Fruit fly (Drosophila melanogaster) whole organism, prepupa: ENCODE results near the gene opa.

Experiments
- CG11294 ChIP-seq: fragments of 200-800 bp; sonication (Bioruptor generic); IDR thresholded peaks from 2 replicates; pipeline ENCODE4 v1.3.6; 2022; ENCODE audit warnings: missing biosample characterization, missing genetic modification characterization
- CG15336 ChIP-seq: fragments of 200-800 bp; sonication (Bioruptor generic); IDR thresholded peaks from 2 replicates; pipeline ENCODE4 v1.3.6; 2022; ENCODE audit warnings: missing biosample characterization, missing genetic modification characterization
- CG1621 ChIP-seq: fragments of 200-800 bp; sonication (Bioruptor generic); optimal IDR thresholded peaks from 3 replicates; lab custom pipeline; 2018; ENCODE audit warnings: missing biosample characterization, mild to moderate bottlenecking, missing genetic modification characterization
- CG16779 ChIP-seq: fragments of 200-800 bp; sonication (Bioruptor generic); optimal IDR thresholded peaks from 3 replicates; lab custom pipeline; 2017; ENCODE audit warnings: missing biosample characterization, mild to moderate bottlenecking, missing genetic modification characterization
- CG3032 ChIP-seq: fragments of 200-800 bp; optimal IDR thresholded peaks from 2 replicates; lab custom pipeline; 2019; ENCODE audit warnings: missing biosample characterization, mild to moderate bottlenecking, missing genetic modification characterization, moderate library complexity
- CG34406 ChIP-seq: fragments of 200-800 bp; sonication (Bioruptor generic); optimal IDR thresholded peaks from 3 replicates; lab custom pipeline; 2016; ENCODE audit warnings: missing biosample characterization, missing genetic modification characterization
- CG3919 ChIP-seq: fragments of 200-800 bp; sonication (Bioruptor generic); optimal IDR thresholded peaks from 3 replicates; lab custom pipeline; 2016; ENCODE audit warnings: missing biosample characterization, missing genetic modification characterization
- CG4318 ChIP-seq: fragments of 200-800 bp; sonication (Bioruptor generic); optimal IDR thresholded peaks from 3 replicates; lab custom pipeline; 2017; ENCODE audit warnings: missing biosample characterization, mild to moderate bottlenecking, missing genetic modification characterization
- CG6163 ChIP-seq: fragments of 200-800 bp; sonication (Bioruptor generic); IDR thresholded peaks from 3 replicates; pipeline ENCODE4 v1.3.6; 2022; ENCODE audit warnings: missing biosample characterization, missing genetic modification characterization
- CG6792 ChIP-seq: fragments of 200-800 bp; sonication (Bioruptor generic); optimal IDR thresholded peaks from 3 replicates; lab custom pipeline; 2016; ENCODE audit warnings: missing biosample characterization, missing genetic modification characterization
- CG6854 ChIP-seq: fragments of 200-800 bp; sonication (Bioruptor generic); optimal IDR thresholded peaks from 2 replicates; lab custom pipeline; 2017; ENCODE audit warnings: missing biosample characterization, mild to moderate bottlenecking, missing genetic modification characterization
- CG7368 ChIP-seq: fragments of 200-800 bp; sonication (Bioruptor generic); optimal IDR thresholded peaks from 3 replicates; lab custom pipeline; 2016; ENCODE audit warnings: missing biosample characterization, missing genetic modification characterization
- CG9139 ChIP-seq: fragments of 200-800 bp; sonication (Bioruptor generic); optimal IDR thresholded peaks from 3 replicates; lab custom pipeline; 2017; ENCODE audit warnings: missing biosample characterization, mild to moderate bottlenecking, missing genetic modification characterization
- Eip75B ChIP-seq: fragments of 200-800 bp; sonication (Bioruptor generic); optimal IDR thresholded peaks from 3 replicates; lab custom pipeline; 2016; ENCODE audit warnings: missing biosample characterization, missing genetic modification characterization
- Eip93F ChIP-seq: fragments of 200-800 bp; sonication (Bioruptor generic); optimal IDR thresholded peaks from 2 replicates; lab custom pipeline; 2016; ENCODE audit warnings: missing biosample characterization, mild to moderate bottlenecking, missing genetic modification characterization
- Ets21C ChIP-seq: fragments of 200-800 bp; sonication (Bioruptor generic); optimal IDR thresholded peaks from 3 replicates; lab custom pipeline; 2016; ENCODE audit warnings: missing biosample characterization, missing genetic modification characterization
- Ets96B ChIP-seq: fragments of 200-800 bp; optimal IDR thresholded peaks from 2 replicates; lab custom pipeline; 2019; ENCODE audit warnings: missing biosample characterization, mild to moderate bottlenecking, missing genetic modification characterization, moderate library complexity
- Gug ChIP-seq: fragments of 200-800 bp; sonication (Bioruptor generic); IDR thresholded peaks from 2 replicates; pipeline ENCODE4 v1.3.6; 2022; ENCODE audit warnings: missing biosample characterization, missing genetic modification characterization
- Hr39 ChIP-seq: fragments of 200-800 bp; sonication (Bioruptor generic); optimal IDR thresholded peaks from 2 replicates; lab custom pipeline; 2016; ENCODE audit warnings: missing biosample characterization, missing genetic modification characterization
- Hr4 ChIP-seq: fragments of 200-800 bp; sonication (Bioruptor generic); optimal IDR thresholded peaks from 3 replicates; lab custom pipeline; 2016; ENCODE audit warnings: missing biosample characterization, missing genetic modification characterization
- Met ChIP-seq: fragments of 200-800 bp; sonication (Bioruptor generic); optimal IDR thresholded peaks from 3 replicates; lab custom pipeline; 2016; ENCODE audit warnings: missing biosample characterization, missing genetic modification characterization
- Sox14 ChIP-seq: fragments of 200-800 bp; sonication (Bioruptor generic); optimal IDR thresholded peaks from 3 replicates; lab custom pipeline; 2016; ENCODE audit warnings: missing biosample characterization, missing genetic modification characterization
- Sox15 ChIP-seq: fragments of 200-800 bp; sonication (Bioruptor generic); optimal IDR thresholded peaks from 3 replicates; lab custom pipeline; 2016; ENCODE audit warnings: missing biosample characterization, missing genetic modification characterization
- achi ChIP-seq: fragments of 200-800 bp; sonication (Bioruptor generic); optimal IDR thresholded peaks from 3 replicates; lab custom pipeline; 2016; ENCODE audit warnings: missing biosample characterization, missing genetic modification characterization
- dac ChIP-seq: fragments of 200-800 bp; sonication (Bioruptor generic); optimal IDR thresholded peaks from 2 replicates; lab custom pipeline; 2017; ENCODE audit warnings: missing biosample characterization, mild to moderate bottlenecking, missing genetic modification characterization
- esn ChIP-seq: fragments of 200-800 bp; sonication (Bioruptor generic); optimal IDR thresholded peaks from 2 replicates; lab custom pipeline; 2016; ENCODE audit warnings: missing biosample characterization, mild to moderate bottlenecking, missing genetic modification characterization, moderate library complexity
- fd85E ChIP-seq: fragments of 200-800 bp; sonication (Bioruptor generic); optimal IDR thresholded peaks from 3 replicates; lab custom pipeline; 2016; ENCODE audit warnings: missing biosample characterization, missing genetic modification characterization
- fkh ChIP-seq: fragments of 200-800 bp; sonication (Bioruptor generic); optimal IDR thresholded peaks from 3 replicates; lab custom pipeline; 2017; ENCODE audit warnings: missing biosample characterization, mild to moderate bottlenecking, missing genetic modification characterization, moderate library complexity
- net ChIP-seq: fragments of 200-800 bp; sonication (Bioruptor generic); optimal IDR thresholded peaks from 3 replicates; lab custom pipeline; 2016; ENCODE audit warnings: missing biosample characterization, missing genetic modification characterization
- salr ChIP-seq, 2 experiments: fragments of 200-800 bp; sonication (Bioruptor generic); optimal IDR thresholded peaks; 3 replicates each; lab custom pipeline; 2016 to 2018; ENCODE audit warnings: missing biosample characterization in 2 of 2, missing genetic modification characterization in 2 of 2, mild to moderate bottlenecking in 1 of 2
- spab ChIP-seq: fragments of 200-800 bp; sonication (Bioruptor generic); optimal IDR thresholded peaks from 2 replicates; lab custom pipeline; 2017; ENCODE audit warnings: missing biosample characterization, mild to moderate bottlenecking, missing genetic modification characterization, missing genetic modification reagents
- ss ChIP-seq, 2 experiments: fragments of 200-800 bp; sonication (Bioruptor generic); optimal IDR thresholded peaks; 2 replicates in 1 of 2; 3 replicates in 1 of 2; lab custom pipeline; 2017 to 2018; ENCODE audit warnings: mild to moderate bottlenecking in 2 of 2, missing biosample characterization in 2 of 2, missing genetic modification characterization in 2 of 2, moderate library complexity in 1 of 2
- topi ChIP-seq: fragments of 200-800 bp; sonication (Bioruptor generic); optimal IDR thresholded peaks from 3 replicates; lab custom pipeline; 2016; ENCODE audit warnings: missing biosample characterization, missing genetic modification characterization

The opa gene

dm6 chr3R:4814677-4815076 is 37.9 kb upstream of the opa start:
- TF ChIP-seq fkh (GFP tag; lab: Kevin White, UChicago) (peak; percentile 45), Eip93F (no peak), Hr4 (GFP tag; lab: Kevin White, UChicago) (no peak), Eip75B (GFP tag; lab: Kevin White, UChicago) (no peak), fd85E (no peak)

- TF ChIP-seq Gug: no peak
- TF ChIP-seq Hr4 (GFP tag; lab: Kevin White, UChicago): no peak
- no peak for TF ChIP-seq CG6792 (GFP tag; lab: Kevin White, UChicago)
- no peak for TF ChIP-seq CG3919 (GFP tag; lab: Kevin White, UChicago)
- TF ChIP-seq Ets21C (GFP tag; lab: Kevin White, UChicago): no peak
- no peak for TF ChIP-seq topi (GFP tag; lab: Kevin White, UChicago)
- TF ChIP-seq CG6854: no peak
- no peak for TF ChIP-seq spab
- TF ChIP-seq CG3032 (tag; lab: Kevin White, UChicago): no peak
- TF ChIP-seq CG11294 (GFP tag; lab: Robert Waterston, UW): no peak
- TF ChIP-seq dac (GFP tag; lab: Kevin White, UChicago): no peak
- no peak for TF ChIP-seq CG7368 (GFP tag; lab: Kevin White, UChicago)
- TF ChIP-seq CG9139 (GFP tag; lab: Kevin White, UChicago): no peak
- TF ChIP-seq Ets96B (tag; lab: Kevin White, UChicago): no peak
- TF ChIP-seq net (GFP tag; lab: Kevin White, UChicago): no peak
- no peak for TF ChIP-seq salr (GFP tag; optimal IDR thresholded peaks at IDR 0.05; lab: Kevin White, UChicago)
- TF ChIP-seq CG16779 (tag; lab: Kevin White, UChicago): no peak
- no peak for TF ChIP-seq Met (GFP tag; lab: Kevin White, UChicago)
These were observed 36.6 kb upstream of the opa start, which contains the start of gene BBS5 for dm6 chr3R:4816018-4816417. BBS5 (plus strand) TSS chr3R:4816318.

dm6 chr3R:4821098-4821605 is 31.5 kb upstream of the opa start, which contains the start of gene CG14657:
CG14657 (minus strand) TSS chr3R:4821432.
- TF ChIP-seq CG15336 (GFP tag; lab: Robert Waterston, UW) (peak; percentile 23; the same call in 1 of the 2 replicates), CG1621 (tag; lab: Kevin White, UChicago) (peak; percentile 76), CG16779 (tag; lab: Kevin White, UChicago) (peak; percentile 54), Hr4 (GFP tag; lab: Kevin White, UChicago) (no peak), Sox15 (GFP tag; lab: Kevin White, UChicago) (no peak), Sox14 (GFP tag; lab: Kevin White, UChicago) (peak; percentile 78), ss (GFP tag; optimal IDR thresholded peaks at IDR 0.05; lab: Kevin White, UChicago) (peak in 1 of 2 experiments; percentile 20), esn (peak; percentile 19), CG6854 (peak; percentile 39)

- TF ChIP-seq Met (GFP tag; lab: Kevin White, UChicago): no peak
- no peak for TF ChIP-seq Eip75B (GFP tag; lab: Kevin White, UChicago)
- no peak for TF ChIP-seq CG1621 (tag; lab: Kevin White, UChicago)
- no peak for TF ChIP-seq CG4318 (GFP tag; lab: Kevin White, UChicago)
- TF ChIP-seq Hr39 (GFP tag; lab: Kevin White, UChicago): no peak
- TF ChIP-seq esn: no peak
- TF ChIP-seq achi (GFP tag; lab: Kevin White, UChicago): no peak
- no peak for TF ChIP-seq Ets21C (GFP tag; lab: Kevin White, UChicago)
- no peak for TF ChIP-seq spab
- no peak for TF ChIP-seq CG34406 (GFP tag; lab: Kevin White, UChicago)
- TF ChIP-seq CG7368 (GFP tag; lab: Kevin White, UChicago): no peak
- TF ChIP-seq CG3032 (tag; lab: Kevin White, UChicago): no peak
- no peak for TF ChIP-seq CG6163 (GFP tag; lab: Robert Waterston, UW)
These were observed 27.4 kb upstream of the opa start for dm6 chr3R:4825188-4825587.
